Fruit fly (Drosophila melanogaster): ENCODE data around the gene CG7715.

Gene CG7715

dm6 chr3R:18749786-18750185, 21.5 kb upstream of the CG7715 start:
- TF ChIP-seq Eip75B (GFP tag; optimal IDR thresholded peaks at IDR 0.05) (no peak), svp (GFP tag) (peak; percentile 96)

dm6 chr3R:18748087-18748486, 19.8 kb upstream of the CG7715 start:
- TF ChIP-seq salr (GFP tag; optimal IDR thresholded peaks at IDR 0.05) (no peak), lz (GFP tag; optimal IDR thresholded peaks at IDR 0.05) (no peak), fd85E (GFP tag; optimal IDR thresholded peaks at IDR 0.05) (no peak), CG6792 (GFP tag; optimal IDR thresholded peaks at IDR 0.05) (no peak), CG4318 (GFP tag; optimal IDR thresholded peaks at IDR 0.05) (no peak), CG6163 (GFP tag; IDR thresholded peaks at IDR 0.05) (no peak), net (GFP tag; optimal IDR thresholded peaks at IDR 0.05) (no peak), Sox14 (GFP tag; optimal IDR thresholded peaks at IDR 0.05) (no peak), Eip93F (GFP tag; optimal IDR thresholded peaks at IDR 0.05) (no peak), CG31627 (GFP tag; optimal IDR thresholded peaks at IDR 0.05) (no peak), CG6808 (GFP tag; optimal IDR thresholded peaks at IDR 0.05) (no peak), CG1621 (tag; optimal IDR thresholded peaks at IDR 0.05) (no peak), CG6276 (GFP tag; optimal IDR thresholded peaks at IDR 0.05) (no peak), dsx (GFP tag; optimal IDR thresholded peaks at IDR 0.05; ENCODE audit: poor library complexity, severe bottlenecking) (no peak), acj6 (GFP tag; optimal IDR thresholded peaks at IDR 0.05) (no peak), CG8632 (GFP tag; optimal IDR thresholded peaks at IDR 0.05) (no peak), Eip75B (GFP tag; optimal IDR thresholded peaks at IDR 0.05) (no peak), CG32006 (GFP tag; optimal IDR thresholded peaks at IDR 0.05) (no peak), OdsH (GFP tag; optimal IDR thresholded peaks at IDR 0.05) (no peak), ss (GFP tag; optimal IDR thresholded peaks at IDR 0.05) (no peak)

dm6 chr3R:18745961-18746468, 17.7 kb upstream of the CG7715 start, which contains the start of the genes PGS1 and gwl:
Gene PGS1, minus strand, starts transcription at chr3R:18746041.
Gene gwl, plus strand, starts transcription at chr3R:18746370.
- TF ChIP-seq eg (GFP tag; IDR thresholded peaks at IDR 0.05), result peak; percentile 83
- peak; percentile 60; the same call in 2 of the 3 replicates for TF ChIP-seq CG8119 (GFP tag; IDR thresholded peaks at IDR 0.05)
- TF ChIP-seq CG3919 (GFP tag; optimal IDR thresholded peaks at IDR 0.05), result peak; percentile 65
- TF ChIP-seq fd59A (GFP tag; optimal IDR thresholded peaks at IDR 0.05), result no peak
- no peak for TF ChIP-seq CG7368 (GFP tag; optimal IDR thresholded peaks at IDR 0.05)
- TF ChIP-seq Eip93F (GFP tag; optimal IDR thresholded peaks at IDR 0.05), result no peak
- peak; percentile 67 for TF ChIP-seq CG8632 (GFP tag; optimal IDR thresholded peaks at IDR 0.05)
- peak; percentile 55; the same call in 1 of the 2 replicates for TF ChIP-seq CG11294 (GFP tag; IDR thresholded peaks at IDR 0.05)
- peak; percentile 32 for TF ChIP-seq Lpt (GFP tag; optimal IDR thresholded peaks at IDR 0.05)
- TF ChIP-seq dac (GFP tag; optimal IDR thresholded peaks at IDR 0.05), result no peak
- no peak for TF ChIP-seq CG10669 (GFP tag; optimal IDR thresholded peaks at IDR 0.05)
- peak; percentile 73 for TF ChIP-seq Ets96B (tag; optimal IDR thresholded peaks at IDR 0.05)
- TF ChIP-seq CG34406 (GFP tag; optimal IDR thresholded peaks at IDR 0.05), result peak; percentile 58
- no peak for TF ChIP-seq fd85E (GFP tag; optimal IDR thresholded peaks at IDR 0.05)
- peak; percentile 60 for TF ChIP-seq lz (GFP tag; optimal IDR thresholded peaks at IDR 0.05)
- peak; percentile 80 for TF ChIP-seq svp (GFP tag)
- TF ChIP-seq salr (GFP tag; optimal IDR thresholded peaks at IDR 0.05), result no peak
- TF ChIP-seq CG31627 (GFP tag; optimal IDR thresholded peaks at IDR 0.05), result peak; percentile 62
- peak; percentile 49 for TF ChIP-seq Sox14 (GFP tag; optimal IDR thresholded peaks at IDR 0.05)
- peak; percentile 66 for TF ChIP-seq cyc (GFP tag; optimal IDR thresholded peaks at IDR 0.05)
- TF ChIP-seq CG11902 (GFP tag; optimal IDR thresholded peaks at IDR 0.05), result peak; percentile 29
- peak; percentile 78 for TF ChIP-seq esn (GFP tag; optimal IDR thresholded peaks at IDR 0.05)
- TF ChIP-seq Sox102F (GFP tag; optimal IDR thresholded peaks at IDR 0.05), result no peak
- TF ChIP-seq CG6163 (GFP tag; IDR thresholded peaks at IDR 0.05), result peak; percentile 54
- TF ChIP-seq CG32006 (GFP tag; optimal IDR thresholded peaks at IDR 0.05), result no peak
- TF ChIP-seq Blimp-1 (GFP tag; optimal IDR thresholded peaks at IDR 0.05), result peak; percentile 7
- TF ChIP-seq Gug (GFP tag; IDR thresholded peaks at IDR 0.05), result peak; percentile 64; the same call in 1 of the 2 replicates
- peak; percentile 49; the same call in 1 of the 2 replicates for TF ChIP-seq CG15336 (GFP tag; IDR thresholded peaks at IDR 0.05)
- no peak for TF ChIP-seq Hr4 (GFP tag; optimal IDR thresholded peaks at IDR 0.05)
- no peak for TF ChIP-seq Hr38 (GFP tag; optimal IDR thresholded peaks at IDR 0.05)
- no peak for TF ChIP-seq OdsH (GFP tag; optimal IDR thresholded peaks at IDR 0.05)
- TF ChIP-seq Eip75B (GFP tag; optimal IDR thresholded peaks at IDR 0.05), result no peak
- no peak for TF ChIP-seq Met (GFP tag; optimal IDR thresholded peaks at IDR 0.05)
- peak; percentile 11 for TF ChIP-seq CG9139 (GFP tag; optimal IDR thresholded peaks at IDR 0.05)
- TF ChIP-seq vri (GFP tag; optimal IDR thresholded peaks at IDR 0.05), result no peak
- peak; percentile 76 for TF ChIP-seq acj6 (GFP tag; optimal IDR thresholded peaks at IDR 0.05)
- peak; percentile 50 for TF ChIP-seq Sox15 (GFP tag; optimal IDR thresholded peaks at IDR 0.05)
- TF ChIP-seq CG6792 (GFP tag; optimal IDR thresholded peaks at IDR 0.05), result peak; percentile 54
- TF ChIP-seq CG11762 (GFP tag; optimal IDR thresholded peaks at IDR 0.05; ENCODE audit: insufficient read depth), result peak; percentile 52

Data from whole organism, prepupa.